Worm (Caenorhabditis elegans) whole organism, early embryonic: ENCODE results near the gene W06H8.2.

ENCODE experiments used
- B0310.2 ChIP-seq: sonication (generic microtip); optimal IDR thresholded peaks from 2 replicates; lab custom pipeline; 2016; ENCODE audit warnings: mild to moderate bottlenecking, missing genetic modification characterization, missing compliant biosample characterization
- F13C5.2 ChIP-seq: sonication (generic microtip); optimal IDR thresholded peaks from 2 replicates; lab custom pipeline; 2017; ENCODE audit warnings: mild to moderate bottlenecking, missing genetic modification characterization, inconsistent platforms, missing compliant biosample characterization
- aly-1 ChIP-seq: sonication (generic microtip); optimal IDR thresholded peaks from 2 replicates; lab custom pipeline; 2016; ENCODE audit warnings: missing genetic modification characterization, missing compliant biosample characterization
- ama-1 ChIP-seq: fragments of 150-350 bp; optimal IDR thresholded peaks from 2 replicates; lab custom pipeline; 2014
- ceh-13 ChIP-seq: fragments of 200-800 bp; sonication (Bioruptor generic); optimal IDR thresholded peaks from 2 replicates; lab custom pipeline; 2018; ENCODE audit warnings: mild to moderate bottlenecking, missing genetic modification characterization, missing compliant biosample characterization
- ceh-36 ChIP-seq: sonication (generic microtip); optimal IDR thresholded peaks from 2 replicates; lab custom pipeline; 2016; ENCODE audit warnings: missing genetic modification characterization, inconsistent platforms, missing compliant biosample characterization
- ets-7 ChIP-seq: sonication (generic microtip); optimal IDR thresholded peaks from 2 replicates; lab custom pipeline; 2016; ENCODE audit warnings: missing genotype, missing genetic modification characterization, missing compliant biosample characterization
- flt-1 ChIP-seq: fragments of 200-800 bp; sonication (Bioruptor generic); IDR thresholded peaks from 2 replicates; pipeline ENCODE4 v1.3.6; 2022; ENCODE audit warnings: missing genetic modification characterization, missing compliant biosample characterization
- hmbx-1 ChIP-seq: sonication (generic microtip); optimal IDR thresholded peaks from 2 replicates; lab custom pipeline; 2016; ENCODE audit warnings: mild to moderate bottlenecking, missing genetic modification characterization, missing compliant biosample characterization
- hmg-4 ChIP-seq: fragments of 200-800 bp; sonication (Bioruptor generic); optimal IDR thresholded peaks from 2 replicates; lab custom pipeline; 2018; ENCODE audit warnings: mild to moderate bottlenecking, missing genetic modification characterization, missing compliant biosample characterization
- hnd-1 ChIP-seq: sonication (generic microtip); optimal IDR thresholded peaks from 2 replicates; lab custom pipeline; 2016; ENCODE audit warnings: missing genetic modification characterization, missing compliant biosample characterization
- pes-1 ChIP-seq: fragments of 200-800 bp; sonication (Bioruptor generic); IDR thresholded peaks from 2 replicates; pipeline ENCODE4 v1.3.6; 2022; ENCODE audit warnings: missing genetic modification reagents, missing genetic modification characterization, missing compliant biosample characterization
- scrt-1 ChIP-seq: fragments of 200-800 bp; sonication (Bioruptor generic); IDR thresholded peaks from 2 replicates; pipeline ENCODE4 v1.3.6; 2022; ENCODE audit warnings: missing genetic modification characterization, missing compliant biosample characterization
- sea-1 ChIP-seq: fragments of 200-800 bp; sonication (Bioruptor generic); conservative IDR thresholded peaks from 2 replicates; pipeline ENCODE4 v1.3.6; 2022; ENCODE audit warnings: missing genetic modification characterization, missing compliant biosample characterization
- tbx-11 ChIP-seq: fragments of 200-800 bp; sonication (Bioruptor generic); IDR thresholded peaks from 2 replicates; pipeline ENCODE4 v1.3.6; 2022; ENCODE audit warnings: missing genetic modification characterization, missing compliant biosample characterization
- tbx-37 ChIP-seq: fragments of 200-800 bp; sonication (Bioruptor generic); conservative IDR thresholded peaks from 2 replicates; pipeline ENCODE4 v1.3.6; 2022; ENCODE audit warnings: missing genetic modification reagents, missing genetic modification characterization, missing compliant biosample characterization
- tra-4 ChIP-seq: sonication (generic microtip); optimal IDR thresholded peaks from 2 replicates; lab custom pipeline; 2017; ENCODE audit warnings: missing genetic modification characterization, missing compliant biosample characterization

W06H8.2 gene

DNA sequence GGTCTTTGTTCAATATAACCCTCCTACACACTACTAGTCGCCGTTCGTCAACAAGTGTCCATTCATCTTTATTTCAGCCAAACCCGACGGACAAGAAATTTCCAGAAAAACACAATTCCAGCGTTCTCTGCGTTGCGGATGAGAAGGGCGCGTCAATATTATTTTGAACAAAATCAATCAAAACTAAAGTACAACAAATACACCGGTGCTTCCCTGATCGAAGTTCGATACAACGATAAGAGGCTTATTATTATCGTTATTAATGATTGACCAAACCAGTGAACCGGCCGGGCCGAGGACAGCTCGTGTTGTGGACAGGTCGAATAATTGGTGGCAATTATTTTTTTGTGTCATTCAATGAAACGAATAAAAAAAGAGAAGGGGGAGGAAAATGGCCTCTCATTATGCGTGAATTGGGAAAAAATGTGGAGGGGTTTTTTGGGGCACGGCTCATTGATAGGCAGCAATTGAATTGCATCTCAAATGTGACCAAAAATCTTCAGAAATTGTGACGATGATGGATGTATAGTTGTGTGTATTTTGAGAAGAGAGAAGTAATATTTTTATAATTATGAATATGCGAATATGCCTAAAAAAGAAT, 24.2 kb downstream of the W06H8.2 start:
- no peak for TF ChIP-seq ceh-13 (GFP tag; lab: Kevin White, UChicago)
- TF ChIP-seq hnd-1 (tag; lab: Kevin White, UChicago) = no peak
- no peak for TF ChIP-seq tbx-37 (GFP tag; lab: Robert Waterston, UW)
- no peak for TF ChIP-seq scrt-1
- no peak for TF ChIP-seq B0310.2 (tag; lab: Kevin White, UChicago)
- no peak for TF ChIP-seq pes-1 (GFP tag; lab: Robert Waterston, UW)
- no peak for TF ChIP-seq ceh-36 (tag; lab: Kevin White, UChicago)
- TF ChIP-seq F13C5.2 (tag; lab: Kevin White, UChicago) = no peak
- TF ChIP-seq tra-4 = no peak
- TF ChIP-seq tbx-11 = no peak
- no peak for TF ChIP-seq aly-1 (tag; lab: Kevin White, UChicago)

DNA sequence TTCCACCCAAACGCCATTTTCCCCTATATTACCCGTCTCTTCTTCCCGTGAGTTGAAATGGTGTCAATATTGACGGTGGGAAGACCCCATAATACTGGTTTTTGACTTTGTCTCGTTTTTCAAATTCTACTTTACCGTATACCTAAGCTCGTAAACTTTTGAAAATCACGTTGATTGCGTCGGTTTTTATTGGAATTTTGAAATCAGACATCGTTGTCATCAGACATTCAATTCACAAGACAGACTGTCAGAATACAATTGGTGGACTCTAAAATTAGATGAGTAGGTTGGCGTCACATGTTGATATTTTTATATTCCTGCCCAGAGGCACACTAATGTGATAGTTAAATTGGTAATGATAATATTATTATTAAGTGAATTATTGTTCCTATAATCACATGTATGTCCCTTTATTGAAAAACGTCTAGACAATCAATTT, 25.4 kb downstream of the W06H8.2 start:
- TF ChIP-seq ceh-36 (tag; lab: Kevin White, UChicago) (no peak), ceh-13 (GFP tag; lab: Kevin White, UChicago) (no peak), scrt-1 (no peak), hnd-1 (tag; lab: Kevin White, UChicago) (no peak)

DNA sequence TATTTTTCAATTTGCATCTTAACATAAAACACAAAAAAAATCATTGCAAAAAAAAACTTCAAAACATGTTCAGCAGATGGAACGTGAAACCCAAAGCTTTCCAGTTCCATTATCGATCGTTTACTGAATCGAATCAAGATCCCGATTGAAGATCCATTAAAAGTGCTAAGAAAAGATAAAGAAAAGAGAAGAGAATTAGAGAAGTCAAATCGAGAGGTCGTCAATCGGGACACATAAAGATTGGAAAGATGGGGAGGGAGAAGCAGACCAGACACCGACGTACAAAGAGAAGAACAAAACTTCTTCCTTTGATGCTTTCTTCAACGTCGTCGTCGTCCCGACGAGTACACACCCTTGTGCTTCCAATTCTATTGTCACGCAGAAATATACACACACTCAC, 26.3 kb downstream of the W06H8.2 start:
- TF ChIP-seq sea-1 (GFP tag; lab: Robert Waterston, UW) (no peak), B0310.2 (tag; lab: Kevin White, UChicago) (no peak), scrt-1 (no peak), tra-4 (no peak), ceh-36 (tag; lab: Kevin White, UChicago) (no peak), F13C5.2 (tag; lab: Kevin White, UChicago) (no peak), ceh-13 (GFP tag; lab: Kevin White, UChicago) (no peak), hnd-1 (tag; lab: Kevin White, UChicago) (no peak), tbx-37 (GFP tag; lab: Robert Waterston, UW) (no peak), ama-1 (lab: Kevin White, UChicago) (no peak), flt-1 (no peak), hmbx-1 (tag; lab: Kevin White, UChicago) (no peak)

DNA sequence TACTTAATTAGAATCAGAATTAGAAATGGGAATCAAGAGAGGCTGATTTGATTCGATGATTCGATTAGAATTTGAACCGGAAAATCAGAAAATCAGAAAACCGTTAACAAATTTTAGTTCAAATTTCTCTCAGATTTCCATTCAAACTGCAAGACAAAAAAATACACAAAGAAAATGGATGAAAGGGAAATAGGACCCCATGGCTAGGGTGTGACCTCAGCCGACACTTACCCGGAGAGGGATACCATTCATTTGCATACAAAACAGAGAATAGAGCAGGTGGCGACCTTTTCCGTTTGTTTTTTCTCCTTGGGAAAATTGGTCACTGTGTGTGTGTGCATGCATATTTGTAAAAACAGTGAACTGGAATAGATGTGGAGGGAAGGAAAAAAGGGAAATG, 27.4 kb downstream of the W06H8.2 start:
- TF ChIP-seq ceh-13 (GFP tag; lab: Kevin White, UChicago) (no peak), tbx-37 (GFP tag; lab: Robert Waterston, UW) (0 out of 2 replicates have a peak, but pooled peaks have one; percentile 18), hmg-4 (GFP tag; lab: Kevin White, UChicago) (peak; percentile 17), tra-4 (no peak), scrt-1 (no peak)

DNA sequence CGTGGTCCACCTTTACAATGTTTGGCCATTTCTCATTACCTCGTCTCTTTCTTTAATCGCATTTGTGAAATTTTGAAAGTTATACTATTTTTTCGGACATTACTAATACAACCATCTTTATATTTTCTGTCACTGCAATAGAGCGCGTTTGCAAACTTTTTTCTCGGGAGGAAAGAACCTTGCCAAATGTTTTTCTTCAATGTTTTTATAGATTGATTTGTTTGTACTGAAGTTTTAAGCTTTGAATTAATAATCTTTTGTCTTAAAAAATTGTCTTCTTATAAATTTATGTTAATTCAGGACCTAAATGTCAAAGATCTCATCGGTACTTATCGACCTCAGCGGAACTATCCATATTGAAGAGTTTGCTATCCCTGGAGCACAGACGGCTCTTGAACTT, 28.3 kb downstream of the W06H8.2 start, which contains the start of gene K08B12.3:
K08B12.3 (plus strand) TSS at position 301 of the 400 bp plus-strand sequence.
- no peak for TF ChIP-seq ceh-36 (tag; lab: Kevin White, UChicago)
- no peak for TF ChIP-seq sea-1 (GFP tag; lab: Robert Waterston, UW)
- TF ChIP-seq B0310.2 (tag; lab: Kevin White, UChicago) = no peak
- no peak for TF ChIP-seq F13C5.2 (tag; lab: Kevin White, UChicago)
- no peak for TF ChIP-seq flt-1
- TF ChIP-seq tbx-37 (GFP tag; lab: Robert Waterston, UW) = no peak
- no peak for TF ChIP-seq ama-1 (lab: Kevin White, UChicago)
- TF ChIP-seq ceh-13 (GFP tag; lab: Kevin White, UChicago) = no peak
- TF ChIP-seq aly-1 (tag; lab: Kevin White, UChicago) = no peak
- TF ChIP-seq tbx-11 = no peak

DNA sequence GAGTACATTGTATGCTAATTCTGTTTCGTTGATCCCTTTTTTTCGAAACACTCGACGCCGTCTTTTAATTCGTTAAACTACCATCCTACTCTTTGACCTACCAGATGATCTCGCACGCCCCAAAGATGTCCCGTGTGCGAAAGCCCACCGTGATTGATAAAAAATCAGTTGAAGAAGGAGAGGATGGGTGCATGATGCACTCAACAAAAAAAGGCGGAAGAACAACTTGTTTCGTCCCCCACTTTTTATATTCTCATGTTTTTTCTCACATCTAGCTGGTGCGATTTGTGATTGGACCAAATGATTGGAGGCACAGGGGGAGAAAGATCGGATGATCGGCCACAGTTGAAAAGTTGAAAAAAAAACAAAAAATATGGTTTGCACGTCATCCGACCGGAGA, 31.8 kb downstream of the W06H8.2 start:
- TF ChIP-seq sea-1 (GFP tag; lab: Robert Waterston, UW) (no peak), ama-1 (lab: Kevin White, UChicago) (no peak), scrt-1 (no peak), ceh-36 (tag; lab: Kevin White, UChicago) (no peak), hmg-4 (GFP tag; lab: Kevin White, UChicago) (no peak), tra-4 (no peak), tbx-11 (no peak), hmbx-1 (tag; lab: Kevin White, UChicago) (no peak), aly-1 (tag; lab: Kevin White, UChicago) (no peak), ets-7 (tag; lab: Kevin White, UChicago) (no peak)

DNA sequence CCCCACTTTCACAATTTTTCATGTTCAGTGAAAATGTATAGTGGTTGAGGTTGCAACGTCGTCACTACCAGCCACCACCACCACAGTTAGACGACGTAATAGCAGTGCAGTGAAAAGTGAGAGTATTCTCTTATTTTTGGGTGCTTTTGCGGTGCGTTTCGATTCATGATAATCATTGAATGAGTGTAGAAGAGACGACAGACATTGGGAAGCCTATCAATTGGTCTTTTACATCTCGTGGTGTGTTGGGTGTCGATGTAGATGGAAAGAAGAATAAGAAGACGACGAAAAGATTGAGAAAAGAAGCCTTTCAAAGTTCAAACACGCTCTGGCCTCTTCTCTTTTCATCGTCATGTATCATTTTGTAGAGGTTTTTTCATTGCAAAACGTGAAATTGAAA, 33.3 kb downstream of the W06H8.2 start:
- TF ChIP-seq pes-1 (GFP tag; lab: Robert Waterston, UW) (no peak), ets-7 (tag; lab: Kevin White, UChicago) (no peak), hmg-4 (GFP tag; lab: Kevin White, UChicago) (no peak), aly-1 (tag; lab: Kevin White, UChicago) (no peak), tbx-11 (no peak), F13C5.2 (tag; lab: Kevin White, UChicago) (no peak), B0310.2 (tag; lab: Kevin White, UChicago) (no peak), hnd-1 (tag; lab: Kevin White, UChicago) (no peak), tra-4 (no peak), scrt-1 (no peak), flt-1 (no peak), ama-1 (lab: Kevin White, UChicago) (no peak), ceh-36 (tag; lab: Kevin White, UChicago) (no peak)

DNA sequence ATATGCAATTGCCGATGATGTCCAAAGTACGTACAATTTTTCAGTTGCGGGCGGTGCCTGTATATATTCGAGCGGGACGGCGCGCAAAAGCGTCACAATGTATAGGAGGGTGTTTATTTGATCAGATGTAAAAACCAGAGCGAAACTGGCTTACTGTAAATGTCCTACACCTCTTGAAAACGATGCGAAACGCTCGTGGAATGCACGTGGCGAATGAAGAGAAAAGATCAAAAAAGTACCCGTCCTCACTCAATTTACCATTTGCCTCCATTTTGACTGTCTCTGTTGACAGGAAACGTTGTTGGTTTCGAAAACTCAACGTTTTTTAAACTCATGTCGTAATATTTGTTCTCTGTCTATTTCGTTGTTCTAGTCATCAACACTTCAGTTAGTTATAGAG, 34.2 kb downstream of the W06H8.2 start:
- TF ChIP-seq ceh-36 (tag; lab: Kevin White, UChicago) = no peak
